Fruit fly (Drosophila melanogaster) whole organism, embryonic: ENCODE measurements around the gene Ubc4.

Experiments
- CG12219 ChIP-seq: fragments of 200-800 bp; sonication (Bioruptor generic); optimal IDR thresholded peaks from 3 replicates; lab custom pipeline; 2018; ENCODE audit warnings: missing biosample characterization, mild to moderate bottlenecking, missing genetic modification characterization
- CG15601 ChIP-seq: fragments of 200-800 bp; sonication (Bioruptor generic); optimal IDR thresholded peaks from 3 replicates; lab custom pipeline; 2019; ENCODE audit warnings: missing biosample characterization, mild to moderate bottlenecking, missing genetic modification characterization, moderate library complexity
- CG17186 ChIP-seq: fragments of 200-800 bp; sonication (Bioruptor generic); optimal IDR thresholded peaks from 3 replicates; lab custom pipeline; 2017; ENCODE audit warnings: missing biosample characterization, missing genetic modification reagents, missing genetic modification characterization
- CG17385 ChIP-seq: fragments of 200-800 bp; sonication (Bioruptor generic); optimal IDR thresholded peaks from 3 replicates; lab custom pipeline; 2018; ENCODE audit warnings: missing biosample characterization, mild to moderate bottlenecking, missing genetic modification characterization
- CG17829 ChIP-seq: fragments of 200-800 bp; optimal IDR thresholded peaks from 2 replicates; lab custom pipeline; 2019; ENCODE audit warnings: missing biosample characterization, mild to moderate bottlenecking, missing genetic modification characterization, moderate library complexity
- CG17912 ChIP-seq: fragments of 200-800 bp; sonication (Bioruptor generic); optimal IDR thresholded peaks from 2 replicates; lab custom pipeline; 2018; ENCODE audit warnings: missing biosample characterization, mild to moderate bottlenecking, missing genetic modification characterization
- CG2202 ChIP-seq: fragments of 200-800 bp; sonication (Bioruptor generic); optimal IDR thresholded peaks from 2 replicates; lab custom pipeline; 2018; ENCODE audit warnings: missing biosample characterization, mild to moderate bottlenecking, missing genetic modification characterization
- CG2678 ChIP-seq: fragments of 200-800 bp; sonication (Bioruptor generic); optimal IDR thresholded peaks from 3 replicates; lab custom pipeline; 2019; ENCODE audit warnings: missing biosample characterization, mild to moderate bottlenecking, missing genetic modification characterization, moderate library complexity
- CG31388 ChIP-seq: fragments of 200-800 bp; sonication (Bioruptor generic); optimal IDR thresholded peaks from 2 replicates; lab custom pipeline; 2016; ENCODE audit warnings: missing biosample characterization, missing genetic modification characterization
- CG31441 ChIP-seq: fragments of 200-800 bp; sonication (Bioruptor generic); IDR thresholded peaks from 2 replicates; pipeline ENCODE4 v1.3.6; 2022; ENCODE audit warnings: missing biosample characterization, missing genetic modification characterization
- CG32767 ChIP-seq: fragments of 200-800 bp; sonication (Bioruptor generic); IDR thresholded peaks from 2 replicates; pipeline ENCODE4 v1.3.6; 2022; ENCODE audit warnings: missing biosample characterization, missing genetic modification characterization
- CG4617 ChIP-seq: fragments of 200-800 bp; sonication (Bioruptor generic); optimal IDR thresholded peaks from 3 replicates; lab custom pipeline; 2016; ENCODE audit warnings: missing biosample characterization, missing genetic modification characterization, borderline replicate concordance
- CG7928 ChIP-seq: fragments of 200-800 bp; sonication (Bioruptor generic); optimal IDR thresholded peaks from 2 replicates; lab custom pipeline; 2017; ENCODE audit warnings: missing biosample characterization, mild to moderate bottlenecking, missing genetic modification characterization
- CG7963 ChIP-seq: fragments of 200-800 bp; sonication (Bioruptor generic); IDR thresholded peaks from 3 replicates; pipeline ENCODE4 v1.3.6; 2022; ENCODE audit warnings: missing biosample characterization, missing genetic modification characterization; ENCODE audit not compliant: partially characterized antibody
- CG9932 ChIP-seq: fragments of 200-800 bp; sonication (Bioruptor generic); IDR thresholded peaks from 2 replicates; pipeline ENCODE4 v1.3.6; 2022; ENCODE audit warnings: missing biosample characterization, missing genetic modification characterization
- Dfd ChIP-seq, 2 experiments: fragments of >200 bp; optimal IDR thresholded peaks; 2 replicates each; lab custom pipeline; 2017; ENCODE audit warnings: missing biosample characterization in 2 of 2, missing genetic modification characterization in 2 of 2
- Dll ChIP-seq: fragments of 200-800 bp; sonication (Bioruptor generic); IDR thresholded peaks from 4 replicates; pipeline ENCODE4 v1.3.6; 2022; ENCODE audit warnings: missing biosample characterization, missing genetic modification characterization; ENCODE audit not compliant: partially characterized antibody
- E2f2 ChIP-seq: fragments of 200-800 bp; sonication (Bioruptor generic); IDR thresholded peaks from 2 replicates; pipeline ENCODE4 v1.3.6; 2022; ENCODE audit warnings: missing biosample characterization, missing genetic modification characterization
- Fer2 ChIP-seq: fragments of 200-800 bp; sonication (Bioruptor generic); optimal IDR thresholded peaks from 2 replicates; lab custom pipeline; 2018; ENCODE audit warnings: missing biosample characterization, mild to moderate bottlenecking, missing genetic modification characterization, moderate library complexity
- HmgZ ChIP-seq: fragments of 200-800 bp; sonication (Bioruptor generic); optimal IDR thresholded peaks from 2 replicates; lab custom pipeline; 2018; ENCODE audit warnings: missing biosample characterization, mild to moderate bottlenecking, missing genetic modification characterization
- Hr39 ChIP-seq: fragments of >200 bp; optimal IDR thresholded peaks from 2 replicates; lab custom pipeline; 2017
- Hsf ChIP-seq: fragments of 200-800 bp; sonication (Bioruptor generic); optimal IDR thresholded peaks from 3 replicates; lab custom pipeline; 2016; ENCODE audit warnings: missing biosample characterization, missing genetic modification characterization
- MESR4 ChIP-seq: fragments of 200-800 bp; sonication (Bioruptor generic); optimal IDR thresholded peaks from 2 replicates; lab custom pipeline; 2018; ENCODE audit warnings: missing biosample characterization, mild to moderate bottlenecking, missing genetic modification characterization, moderate library complexity
- Med ChIP-seq: fragments of 200-800 bp; sonication (Bioruptor generic); peaks from one replicate; lab custom pipeline; 2016; ENCODE audit warnings: missing biosample characterization, missing genetic modification characterization, mild to moderate bottlenecking, inconsistent platforms, moderate library complexity
- Mes4 ChIP-seq: fragments of 200-800 bp; sonication (Bioruptor generic); optimal IDR thresholded peaks from 2 replicates; lab custom pipeline; 2016; ENCODE audit warnings: missing biosample characterization, missing genetic modification characterization
- NC2α ChIP-seq: fragments of 200-800 bp; sonication (Bioruptor generic); optimal IDR thresholded peaks from 2 replicates; lab custom pipeline; 2016; ENCODE audit warnings: missing biosample characterization, missing genetic modification characterization
- Nf-YA ChIP-seq: fragments of 200-800 bp; sonication (Bioruptor generic); IDR thresholded peaks from 2 replicates; pipeline ENCODE4 v1.3.6; 2022; ENCODE audit warnings: missing biosample characterization, missing genetic modification characterization
- Nf-YC ChIP-seq: fragments of 200-800 bp; optimal IDR thresholded peaks from 3 replicates; lab custom pipeline; 2019; ENCODE audit warnings: missing biosample characterization, mild to moderate bottlenecking, missing genetic modification characterization, moderate library complexity
- Optix ChIP-seq: fragments of 200-800 bp; sonication (Bioruptor generic); IDR thresholded peaks from 3 replicates; pipeline ENCODE4 v1.3.6; 2022; ENCODE audit warnings: missing biosample characterization, missing genetic modification characterization
- PHDP ChIP-seq: fragments of 200-800 bp; sonication (Bioruptor generic); optimal IDR thresholded peaks from 3 replicates; lab custom pipeline; 2018; ENCODE audit warnings: missing biosample characterization, mild to moderate bottlenecking, missing genetic modification characterization, moderate library complexity
- Vsx1 ChIP-seq: fragments of 200-800 bp; sonication (Bioruptor generic); optimal IDR thresholded peaks from 2 replicates; lab custom pipeline; 2017; ENCODE audit warnings: missing biosample characterization, mild to moderate bottlenecking, missing genetic modification characterization, missing genetic modification reagents
- YL-1 ChIP-seq: fragments of 200-800 bp; sonication (Bioruptor generic); optimal IDR thresholded peaks from 3 replicates; lab custom pipeline; 2017; ENCODE audit warnings: missing biosample characterization, mild to moderate bottlenecking, missing genetic modification characterization
- amos ChIP-seq: fragments of 200-800 bp; sonication (Bioruptor generic); IDR thresholded peaks from 2 replicates; pipeline ENCODE4 v1.3.6; 2022; ENCODE audit warnings: missing biosample characterization, missing genetic modification characterization; ENCODE audit not compliant: partially characterized antibody
- bigmax ChIP-seq: fragments of 200-800 bp; sonication (Bioruptor generic); optimal IDR thresholded peaks from 2 replicates; lab custom pipeline; 2018; ENCODE audit warnings: missing biosample characterization, mild to moderate bottlenecking, missing genetic modification characterization
- cg ChIP-seq: fragments of 200-800 bp; sonication (Bioruptor generic); optimal IDR thresholded peaks from 3 replicates; lab custom pipeline; 2019; ENCODE audit warnings: missing biosample characterization, mild to moderate bottlenecking, missing genetic modification characterization, moderate library complexity
- chn ChIP-seq: fragments of 200-800 bp; sonication (Bioruptor generic); optimal IDR thresholded peaks from 2 replicates; lab custom pipeline; 2016; ENCODE audit warnings: missing biosample characterization, missing genetic modification characterization
- fd3F ChIP-seq: fragments of 200-800 bp; sonication (Bioruptor generic); optimal IDR thresholded peaks from 2 replicates; lab custom pipeline; 2018; ENCODE audit warnings: missing biosample characterization, mild to moderate bottlenecking, missing genetic modification characterization, moderate library complexity
- ftz-f1 ChIP-seq: fragments of 200-800 bp; sonication (Bioruptor generic); optimal IDR thresholded peaks from 2 replicates; lab custom pipeline; 2016; ENCODE audit warnings: missing biosample characterization, missing genetic modification characterization
- gcm ChIP-seq: fragments of 200-800 bp; sonication (Bioruptor generic); optimal IDR thresholded peaks from 2 replicates; lab custom pipeline; 2019; ENCODE audit warnings: missing biosample characterization, mild to moderate bottlenecking, missing genetic modification characterization, moderate library complexity
- ken ChIP-seq: fragments of 200-800 bp; sonication (Bioruptor generic); IDR thresholded peaks from 3 replicates; pipeline ENCODE4 v1.3.6; 2022; ENCODE audit warnings: missing biosample characterization, missing genetic modification characterization
- knrl ChIP-seq: fragments of 200-800 bp; sonication (Bioruptor generic); IDR thresholded peaks from 3 replicates; pipeline ENCODE4 v1.3.6; 2022; ENCODE audit warnings: missing biosample characterization, missing genetic modification characterization; ENCODE audit not compliant: partially characterized antibody
- mam ChIP-seq: fragments of 200-800 bp; sonication (Bioruptor generic); optimal IDR thresholded peaks from 3 replicates; lab custom pipeline; 2016; ENCODE audit warnings: missing biosample characterization, missing genetic modification characterization
- nerfin-1 ChIP-seq: fragments of 200-800 bp; sonication (Bioruptor generic); optimal IDR thresholded peaks from 3 replicates; lab custom pipeline; 2019; ENCODE audit warnings: missing biosample characterization, mild to moderate bottlenecking, missing genetic modification characterization, moderate library complexity
- onecut ChIP-seq: fragments of 200-800 bp; sonication (Bioruptor generic); IDR thresholded peaks from 2 replicates; pipeline ENCODE4 v1.3.6; 2022; ENCODE audit warnings: missing biosample characterization, missing genetic modification characterization
- otp ChIP-seq: fragments of 200-800 bp; sonication (Bioruptor generic); IDR thresholded peaks from 3 replicates; pipeline ENCODE4, ENCODE4 v1.3.6; 2022; ENCODE audit warnings: missing biosample characterization, missing genetic modification characterization
- pan ChIP-seq, 4 experiments: fragments of >200 bp in 3 of 4; fragments of 200-800 bp in 1 of 4; sonication (Bioruptor generic) in 1 of 4; optimal IDR thresholded peaks in 3 of 4; IDR thresholded peaks in 1 of 4; 2 replicates each; pipeline versions ENCODE4 v1.3.6 to Lab custom; 2017 to 2022; ENCODE audit warnings: missing biosample characterization in 2 of 4, missing genetic modification characterization in 2 of 4, mixed read lengths in 1 of 4
- pb ChIP-seq: fragments of 200-800 bp; sonication (Bioruptor generic); optimal IDR thresholded peaks from 3 replicates; lab custom pipeline; 2016; ENCODE audit warnings: missing biosample characterization, missing genetic modification characterization
- salm ChIP-seq: fragments of 200-800 bp; sonication (Bioruptor generic); optimal IDR thresholded peaks from 2 replicates; lab custom pipeline; 2018; ENCODE audit warnings: missing biosample characterization, mild to moderate bottlenecking, missing genetic modification characterization
- sd ChIP-seq: fragments of 200-800 bp; sonication (Bioruptor generic); optimal IDR thresholded peaks from 3 replicates; lab custom pipeline; 2018; ENCODE audit warnings: missing biosample characterization, mild to moderate bottlenecking, missing genetic modification characterization, moderate library complexity
- tup ChIP-seq: fragments of 200-800 bp; sonication (Bioruptor generic); optimal IDR thresholded peaks from 2 replicates; lab custom pipeline; 2016; ENCODE audit warnings: missing biosample characterization, mild to moderate bottlenecking, missing genetic modification characterization, moderate library complexity

The Ubc4 gene

DNA sequence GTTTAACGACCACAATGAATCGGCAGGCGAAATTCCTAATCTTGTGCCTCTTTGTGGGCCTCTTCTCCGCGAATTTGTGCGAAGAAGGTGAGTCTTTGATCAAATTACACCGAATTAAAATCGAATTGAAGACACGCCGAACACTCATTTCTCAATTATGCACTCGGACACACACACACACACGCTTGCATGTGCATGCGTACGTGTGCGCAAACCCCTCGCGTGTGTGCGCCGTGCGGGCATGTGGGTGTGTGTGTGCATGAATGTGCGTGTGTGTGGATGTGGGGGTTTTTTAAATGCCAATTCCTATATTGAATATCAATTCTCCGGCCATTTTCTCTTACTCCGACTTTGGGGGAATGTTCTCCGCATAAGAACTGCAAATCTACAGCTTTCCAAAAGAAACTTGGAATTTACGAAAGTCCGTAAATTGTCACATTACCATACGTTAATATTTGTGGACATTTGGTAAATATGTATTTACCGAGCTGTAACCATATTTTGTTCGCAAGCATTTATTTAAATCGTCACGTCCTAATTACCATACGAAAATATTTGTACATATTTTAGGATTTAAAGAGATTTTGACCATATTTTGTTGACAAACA, 16.5 kb downstream of the Ubc4 start (continued):
- TF ChIP-seq MESR4 (GFP tag; lab: Kevin White, UChicago) (peak; percentile 76), CG17385 (GFP tag; lab: Kevin White, UChicago) (no peak), YL-1 (peak; percentile 71), Med (GFP tag; lab: Kevin White, UChicago) (no peak), tup (GFP tag; lab: Kevin White, UChicago) (no peak), mam (no peak), CG17186 (GFP tag; lab: Kevin White, UChicago) (no peak), knrl (GFP tag; lab: Robert Waterston, UW) (no peak), CG32767 (peak; percentile 41; the same call in 1 of the 2 replicates), ken (GFP tag; lab: Robert Waterston, UW) (no peak), ftz-f1 (GFP tag; lab: Kevin White, UChicago) (no peak), CG7928 (GFP tag; lab: Kevin White, UChicago) (no peak), chn (GFP tag; lab: Kevin White, UChicago) (no peak), onecut (GFP tag; lab: Robert Waterston, UW) (0 out of 2 replicates have a peak, but pooled peaks have one; percentile 3), amos (no peak), Nf-YC (no peak), HmgZ (no peak), E2f2 (GFP tag; lab: Robert Waterston, UW) (no peak), sd (peak; percentile 44), pan (optimal IDR thresholded peaks at IDR 0.05; lab: Kevin White, UChicago) (no peak), pan (GFP tag; optimal IDR thresholded peaks at IDR 0.05 in 1 of 2, IDR thresholded peaks at IDR 0.05 in 1 of 2) (no peak), pb (GFP tag; lab: Kevin White, UChicago) (no peak), Nf-YA (GFP tag; lab: Robert Waterston, UW) (no peak), Mes4 (GFP tag; lab: Kevin White, UChicago) (no peak), fd3F (no peak), otp (GFP tag; lab: Robert Waterston, UW) (no peak), CG4617 (GFP tag; lab: Kevin White, UChicago) (peak; percentile 22), Fer2 (tag; lab: Kevin White, UChicago) (no peak), Dfd (GFP tag; optimal IDR thresholded peaks at IDR 0.05; lab: Kevin White, UChicago) (no peak), Hr39 (lab: Kevin White, UChicago) (peak; percentile 95), CG31441 (GFP tag; lab: Robert Waterston, UW) (no peak), CG31388 (GFP tag; lab: Kevin White, UChicago) (no peak), NC2α (GFP tag; lab: Kevin White, UChicago) (no peak), CG9932 (GFP tag; lab: Robert Waterston, UW) (no peak), nerfin-1 (peak; percentile 3), PHDP (tag; lab: Kevin White, UChicago) (no peak), gcm (peak; percentile 56), cg (GFP tag; lab: Kevin White, UChicago) (peak; percentile 100), bigmax (GFP tag; lab: Kevin White, UChicago) (no peak), Dll (GFP tag; lab: Robert Waterston, UW) (0 out of 4 replicates have a peak, but pooled peaks have one; percentile 26), CG7963 (GFP tag; lab: Robert Waterston, UW) (no peak), CG2678 (tag; lab: Kevin White, UChicago) (no peak), Optix (GFP tag; lab: Robert Waterston, UW) (no peak), Hsf (GFP tag; lab: Kevin White, UChicago) (no peak), Vsx1 (GFP tag; lab: Kevin White, UChicago) (no peak), salm (tag; lab: Kevin White, UChicago) (no peak), CG17829 (tag; lab: Kevin White, UChicago) (no peak), CG2202 (tag; lab: Kevin White, UChicago) (no peak), CG15601 (tag; lab: Kevin White, UChicago) (no peak), CG17912 (peak; percentile 2), CG12219 (no peak)
